Worm (Caenorhabditis elegans): ENCODE data around the gene C14B4.2.

C14B4.2 gene

DNA sequence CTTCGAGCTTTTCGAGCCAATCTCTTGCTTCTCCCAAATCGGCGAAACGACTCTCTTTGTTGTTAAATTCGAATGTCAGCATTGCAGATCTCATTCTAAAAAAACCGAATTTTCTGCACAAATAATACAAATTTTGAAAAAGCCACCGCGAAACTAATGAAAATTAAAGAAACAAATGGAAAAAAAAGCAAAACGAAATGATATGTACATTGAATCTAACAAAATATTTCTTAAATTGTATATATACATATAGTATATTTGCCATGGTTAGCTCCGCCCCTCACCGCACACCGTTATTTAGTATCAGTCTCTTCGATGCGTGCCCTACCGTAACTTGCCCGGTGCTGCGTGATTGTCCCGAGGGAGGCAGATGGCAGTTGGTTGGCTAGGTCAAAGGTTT is 38.2 kb upstream of the C14B4.2 start, which contains the start of gene srw-86:
srw-86 (minus strand) TSS at position 101 of the 400 bp plus-strand sequence.
- TF ChIP-seq ces-1 (GFP tag; optimal IDR thresholded peaks at IDR 0.05) (no peak), ceh-90 (tag; optimal IDR thresholded peaks at IDR 0.05) (no peak), nhr-90 (tag; optimal IDR thresholded peaks at IDR 0.05; ENCODE audit: poor library complexity) (no peak)

DNA sequence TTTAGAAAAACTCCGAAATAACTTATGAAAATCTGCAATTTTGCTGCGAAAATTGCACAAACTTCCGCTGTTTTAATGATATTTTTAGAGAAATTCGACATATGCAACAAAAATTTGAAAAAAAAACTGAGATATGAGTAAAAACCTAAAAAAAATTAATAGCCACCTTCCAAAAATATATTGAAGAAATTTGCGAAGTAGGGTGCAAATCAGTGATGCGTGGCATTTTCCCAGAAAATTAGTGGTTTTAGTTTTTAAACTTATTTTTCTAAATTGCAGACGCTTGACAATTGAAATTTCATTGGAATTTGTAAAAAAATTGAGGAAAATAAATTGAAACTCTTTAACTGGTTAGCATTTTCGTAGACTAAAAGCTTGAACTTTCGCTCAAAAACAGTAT is 36.4 kb upstream of the C14B4.2 start, which contains the start of gene C25F9.13:
C25F9.13 (minus strand) TSS at position 101 of the 400 bp plus-strand sequence.
- no peak for TF ChIP-seq blmp-1 (tag; optimal IDR thresholded peaks at IDR 0.05)
- TF ChIP-seq alr-1 (tag; optimal IDR thresholded peaks at IDR 0.05; ENCODE audit: borderline replicate concordance): no peak

DNA sequence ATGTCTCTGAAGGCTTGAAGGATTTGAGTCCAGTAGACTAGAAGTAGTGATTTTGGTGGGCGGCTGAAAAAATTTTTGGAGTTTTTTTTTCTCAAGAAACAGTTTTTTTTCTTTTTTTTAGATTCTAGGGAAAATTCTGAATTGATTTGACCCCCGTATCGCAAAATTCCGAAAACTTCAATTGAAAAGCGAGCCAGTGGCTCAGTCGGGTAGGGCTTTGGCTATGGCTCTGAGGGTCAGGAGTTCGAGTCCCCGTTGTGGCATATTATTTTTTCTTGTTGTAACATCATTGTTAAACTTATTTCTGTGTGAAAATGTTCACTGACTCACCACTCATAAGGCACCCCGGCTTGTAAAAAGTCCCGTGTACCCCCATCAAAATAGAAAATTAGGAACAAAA is 35.9 kb upstream of the C14B4.2 start:
- TF ChIP-seq lin-35 (GFP tag; optimal IDR thresholded peaks at IDR 0.05) (no peak), nhr-84 (tag; optimal IDR thresholded peaks at IDR 0.05) (no peak), nhr-237 (tag; optimal IDR thresholded peaks at IDR 0.05) (no peak), nhr-90 (tag; optimal IDR thresholded peaks at IDR 0.05; ENCODE audit: poor library complexity) (no peak), unc-62 (GFP tag; optimal IDR thresholded peaks at IDR 0.05) (no peak), ceh-90 (tag; optimal IDR thresholded peaks at IDR 0.05) (no peak), F16B12.6 (tag; optimal IDR thresholded peaks at IDR 0.05) (no peak), efl-3 (GFP tag; optimal IDR thresholded peaks at IDR 0.05) (no peak), nhr-77 (tag; optimal IDR thresholded peaks at IDR 0.05) (no peak), lin-39 (tag; optimal IDR thresholded peaks at IDR 0.05) (no peak)

DNA sequence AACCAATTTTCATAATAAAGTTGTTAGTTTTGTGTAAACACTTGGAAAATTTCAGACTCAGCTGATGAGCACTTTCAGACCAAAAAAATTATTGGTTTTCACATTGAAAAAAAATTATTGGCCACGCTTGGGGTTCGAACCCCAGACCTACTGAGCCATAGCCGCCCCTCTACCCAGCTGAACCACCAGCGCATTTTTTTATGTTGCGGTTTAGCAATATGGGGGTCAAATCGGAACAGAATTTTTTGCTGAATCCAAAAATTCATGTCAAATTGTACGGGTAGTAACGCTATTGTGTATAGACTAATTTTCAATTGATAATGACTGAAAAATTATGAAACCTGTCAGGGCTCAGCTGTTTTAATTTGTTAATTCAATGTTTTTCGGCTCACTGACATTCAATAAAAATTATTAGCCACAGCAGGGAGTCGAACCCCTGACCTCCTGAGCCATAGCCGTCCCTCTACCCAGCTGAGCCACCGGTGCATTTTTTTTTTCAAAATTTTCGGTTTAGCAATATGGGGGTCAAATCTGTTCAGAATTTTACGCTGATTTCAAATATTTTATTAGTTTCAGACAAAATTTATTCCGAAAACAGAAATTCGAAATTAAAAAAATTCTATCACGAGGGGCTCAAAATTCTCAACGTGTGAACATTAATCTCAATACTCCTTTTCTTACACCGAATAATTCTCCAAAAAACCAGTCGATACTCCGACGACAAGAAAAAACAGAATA is 34.3 kb upstream of the C14B4.2 start:
- TF ChIP-seq fkh-10 (GFP tag; optimal IDR thresholded peaks at IDR 0.05): no peak
- TF ChIP-seq nhr-85 (tag): peak; percentile 42
- no peak for TF ChIP-seq efl-1 (optimal IDR thresholded peaks at IDR 0.05)
- peak in 1 of 2 experiments; percentile 52 for TF ChIP-seq efl-1 (GFP tag; optimal IDR thresholded peaks at IDR 0.05 in 1 of 2)
- no peak for TF ChIP-seq hlh-4 (tag; optimal IDR thresholded peaks at IDR 0.05)
- no peak for TF ChIP-seq F16B12.6 (tag; optimal IDR thresholded peaks at IDR 0.05)
- TF ChIP-seq tbx-2 (tag; optimal IDR thresholded peaks at IDR 0.05): no peak

DNA sequence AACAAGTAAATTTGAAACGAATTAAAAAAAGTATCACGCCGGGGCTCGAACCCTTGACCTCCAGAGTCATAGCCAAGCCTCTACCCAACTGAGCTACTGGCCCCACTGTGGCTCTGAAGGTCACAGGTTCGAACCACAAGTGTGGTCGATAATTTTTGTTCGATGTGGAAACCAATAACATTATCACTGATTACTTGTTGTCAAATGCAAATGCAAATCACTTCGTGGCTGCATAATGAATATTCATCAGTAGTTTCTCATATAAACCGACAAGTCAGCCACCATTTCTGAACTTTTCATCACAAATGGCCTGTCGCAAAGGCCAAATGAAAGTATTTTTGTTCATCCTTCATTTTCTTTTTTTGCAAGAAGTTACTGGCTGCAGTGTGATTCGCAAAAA is 32.3 kb upstream of the C14B4.2 start, which contains the start of gene C25F9.8:
C25F9.8 (plus strand) TSS at position 301 of the 400 bp plus-strand sequence.
- TF ChIP-seq efl-1 (optimal IDR thresholded peaks at IDR 0.05) (no peak), efl-1 (GFP tag; optimal IDR thresholded peaks at IDR 0.05 in 1 of 2) (peak in 1 of 2 experiments; percentile 62), fkh-10 (GFP tag; optimal IDR thresholded peaks at IDR 0.05) (no peak), ces-1 (GFP tag; optimal IDR thresholded peaks at IDR 0.05) (no peak)

DNA sequence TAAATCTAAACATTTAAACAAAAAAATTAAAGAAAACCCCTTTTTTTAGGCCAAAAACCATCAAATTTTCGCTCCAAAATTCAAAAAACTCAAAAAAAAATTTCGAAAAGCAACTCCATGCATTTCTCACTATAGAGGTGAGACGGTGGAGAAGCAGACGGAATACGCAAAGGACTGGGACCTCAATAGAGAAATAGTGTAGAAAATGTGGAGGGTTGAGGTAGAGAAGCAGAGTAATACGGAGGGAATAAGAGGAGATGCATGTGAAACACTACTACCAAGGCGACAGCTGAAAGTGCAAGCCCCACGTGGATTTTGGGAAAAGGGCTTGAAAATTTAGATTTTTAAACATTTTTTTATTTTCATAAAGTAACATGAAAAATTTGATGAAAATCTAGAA is 28.8 kb upstream of the C14B4.2 start:
- TF ChIP-seq snu-23 (GFP tag; optimal IDR thresholded peaks at IDR 0.05) (peak; percentile 15), ceh-82 (tag; optimal IDR thresholded peaks at IDR 0.05) (peak in 2 of 3 experiments; percentile 9 to 15), ets-5 (GFP tag; IDR thresholded peaks at IDR 0.05) (no peak), efl-1 (optimal IDR thresholded peaks at IDR 0.05) (peak; percentile 39 to 47), efl-1 (GFP tag; optimal IDR thresholded peaks at IDR 0.05 in 1 of 2) (peak; percentile 8 to 58), dpl-1 (GFP tag; optimal IDR thresholded peaks at IDR 0.05) (peak in 1 of 3 experiments; percentile 23), fkh-8 (tag; optimal IDR thresholded peaks at IDR 0.05) (peak; percentile 29), lsy-2 (tag; optimal IDR thresholded peaks at IDR 0.05) (peak; percentile 4 to 27), nhr-28 (tag; optimal IDR thresholded peaks at IDR 0.05) (no peak), swsn-7 (tag; optimal IDR thresholded peaks at IDR 0.05) (peak; percentile 31), ztf-4 (tag; optimal IDR thresholded peaks at IDR 0.05) (no peak), mep-1 (tag; optimal IDR thresholded peaks at IDR 0.05) (peak; percentile 15)

DNA sequence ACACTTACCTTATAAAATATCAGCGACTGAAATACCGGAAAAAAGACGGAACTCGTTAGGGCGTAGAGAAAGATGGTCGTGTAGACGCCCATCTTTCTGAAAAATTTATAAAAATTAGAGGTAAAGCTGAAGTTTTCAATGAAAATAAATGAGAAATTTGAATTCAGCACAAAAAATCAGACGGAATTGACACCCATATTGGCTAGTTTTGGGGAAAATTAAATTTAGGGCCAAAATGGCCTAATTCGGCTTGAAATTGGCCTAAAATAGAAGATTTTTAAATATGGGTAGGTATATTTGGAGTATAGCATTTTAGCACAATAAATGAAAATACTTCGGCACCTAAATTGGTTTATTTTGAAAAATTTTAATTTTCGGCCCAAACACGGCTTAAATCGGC is 27.6 kb upstream of the C14B4.2 start, which contains the start of gene slcr-46.2:
slcr-46.2 (minus strand) TSS at position 101 of the 400 bp plus-strand sequence.
- TF ChIP-seq nhr-71 (tag; optimal IDR thresholded peaks at IDR 0.05): no peak
- TF ChIP-seq nhr-85 (tag): no peak
- TF ChIP-seq nhr-19 (GFP tag; conservative IDR thresholded peaks at IDR 0.05): no peak
- no peak for TF ChIP-seq unc-62 (GFP tag; optimal IDR thresholded peaks at IDR 0.05)
- no peak for TF ChIP-seq fkh-10 (GFP tag; optimal IDR thresholded peaks at IDR 0.05)
- no peak for TF ChIP-seq C34B4.2 (tag; optimal IDR thresholded peaks at IDR 0.05)
- no peak for TF ChIP-seq rnt-1 (tag; optimal IDR thresholded peaks at IDR 0.05)
- TF ChIP-seq vab-15 (tag; optimal IDR thresholded peaks at IDR 0.05): no peak
- no peak for TF ChIP-seq nhr-28 (tag; optimal IDR thresholded peaks at IDR 0.05)
- no peak for TF ChIP-seq C04F5.9 (tag; optimal IDR thresholded peaks at IDR 0.05)
- no peak for TF ChIP-seq lin-39 (tag; optimal IDR thresholded peaks at IDR 0.05)
- TF ChIP-seq lsy-2 (tag; optimal IDR thresholded peaks at IDR 0.05): no peak
- TF ChIP-seq hlh-4 (tag; optimal IDR thresholded peaks at IDR 0.05): no peak
- TF ChIP-seq lir-3 (tag; optimal IDR thresholded peaks at IDR 0.05; ENCODE audit: poor library complexity): no peak
- no peak for TF ChIP-seq elt-3 (tag; optimal IDR thresholded peaks at IDR 0.05)
- no peak for TF ChIP-seq isw-1 (GFP tag; IDR thresholded peaks at IDR 0.05)
- TF ChIP-seq ceh-8 (GFP tag; optimal IDR thresholded peaks at IDR 0.05): no peak
